Worm (Caenorhabditis elegans): ENCODE results near the gene F55A4.7.

The F55A4.7 gene

DNA sequence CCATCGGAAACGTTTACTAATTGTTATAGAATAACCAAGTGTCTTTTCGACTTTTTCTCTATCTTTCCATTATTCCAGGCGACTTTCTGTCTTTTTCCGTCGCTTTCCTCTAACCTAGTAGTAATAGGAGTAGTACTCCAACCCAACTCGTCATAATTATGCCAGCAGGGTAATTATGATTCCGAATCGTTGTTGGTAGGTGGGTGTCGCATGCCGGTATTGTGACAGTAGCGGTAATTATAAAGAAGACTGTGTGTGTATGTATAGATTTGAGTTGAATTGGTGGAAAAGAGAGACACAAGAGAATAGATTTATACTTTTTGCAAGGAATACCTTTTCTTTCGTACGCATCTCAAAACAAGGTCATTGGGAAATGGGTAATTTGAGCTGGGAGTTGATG lies 33.2 kb downstream of the F55A4.7 start:
- no peak for TF ChIP-seq ztf-23 (GFP tag; IDR thresholded peaks at IDR 0.05)

- TF ChIP-seq flt-1 (GFP tag; IDR thresholded peaks at IDR 0.05) (no peak), ref-1 (GFP tag; conservative IDR thresholded peaks at IDR 0.05) (no peak), klf-2 (GFP tag; conservative IDR thresholded peaks at IDR 0.05) (no peak), T22C8.4 (GFP tag; IDR thresholded peaks at IDR 0.05) (no peak), med-1 (GFP tag; optimal IDR thresholded peaks at IDR 0.05; ENCODE audit: insufficient read depth) (no peak), ztf-29 (GFP tag; IDR thresholded peaks at IDR 0.05) (no peak), tab-1 (GFP tag; IDR thresholded peaks at IDR 0.05) (no peak), ztf-23 (GFP tag; IDR thresholded peaks at IDR 0.05) (no peak), cog-1 (tag; optimal IDR thresholded peaks at IDR 0.05) (no peak)
Measured at ce11 chrX:1004037-1004436, 34.2 kb downstream of the F55A4.7 start, which contains the start of gene cutl-21. Gene cutl-21, plus strand, starts transcription at chrX:1004337.

ce11 chrX:994678-995077 lies 43.6 kb downstream of the F55A4.7 start:
- TF ChIP-seq cog-1 (tag; optimal IDR thresholded peaks at IDR 0.05) (no peak), ztf-29 (GFP tag; IDR thresholded peaks at IDR 0.05) (no peak), flt-1 (GFP tag; IDR thresholded peaks at IDR 0.05) (no peak), ref-1 (GFP tag; conservative IDR thresholded peaks at IDR 0.05) (no peak), T22C8.4 (GFP tag; IDR thresholded peaks at IDR 0.05) (no peak), ztf-23 (GFP tag; IDR thresholded peaks at IDR 0.05) (no peak), tab-1 (GFP tag; IDR thresholded peaks at IDR 0.05) (no peak), klf-2 (GFP tag; conservative IDR thresholded peaks at IDR 0.05) (no peak), med-1 (GFP tag; optimal IDR thresholded peaks at IDR 0.05; ENCODE audit: insufficient read depth) (no peak)

DNA sequence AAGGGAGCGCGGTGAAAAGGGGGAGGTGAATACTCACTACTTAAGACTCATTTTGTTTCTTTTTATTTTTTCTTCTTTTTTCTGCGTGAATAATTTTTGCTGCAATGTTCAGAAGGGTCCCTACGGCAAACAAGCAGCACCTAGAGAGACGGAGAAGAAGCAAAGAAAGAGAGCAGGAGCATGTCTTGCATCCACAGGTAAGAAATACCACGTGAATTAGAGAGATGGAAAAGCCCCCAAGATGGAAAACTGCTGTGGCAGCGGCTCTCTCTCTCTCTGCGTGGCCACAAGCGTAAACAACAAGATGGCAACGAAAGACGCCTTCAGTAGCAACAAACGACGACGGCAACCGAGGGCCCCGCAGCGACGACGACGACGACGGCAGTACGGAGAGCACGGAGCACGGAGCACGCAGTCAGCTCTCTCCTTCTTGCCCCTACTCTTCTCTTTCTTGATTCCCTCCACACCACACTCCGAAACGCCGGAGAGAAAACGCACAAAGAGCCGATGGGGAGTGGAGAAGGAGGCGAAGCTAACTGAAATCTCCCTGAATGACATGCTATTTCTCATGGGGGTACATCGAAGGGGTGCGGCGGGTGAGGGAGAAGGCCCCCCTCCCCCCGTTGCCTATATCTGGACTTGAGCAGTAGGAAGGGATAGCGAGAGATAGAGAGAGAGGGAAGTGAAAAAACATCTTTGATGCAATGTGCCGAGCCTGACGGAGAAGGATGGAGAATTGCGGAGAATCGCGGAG lies 45.4 kb downstream of the F55A4.7 start:
- TF ChIP-seq med-1 (GFP tag; optimal IDR thresholded peaks at IDR 0.05; ENCODE audit: insufficient read depth) (no peak), ztf-23 (GFP tag; IDR thresholded peaks at IDR 0.05) (no peak), ref-1 (GFP tag; conservative IDR thresholded peaks at IDR 0.05) (no peak), ztf-29 (GFP tag; IDR thresholded peaks at IDR 0.05) (peak; percentile 26; the same call in 1 of the 2 replicates), T22C8.4 (GFP tag; IDR thresholded peaks at IDR 0.05) (no peak), cog-1 (tag; optimal IDR thresholded peaks at IDR 0.05) (peak; percentile 37), klf-2 (GFP tag; conservative IDR thresholded peaks at IDR 0.05) (0 out of 2 replicates have a peak, but pooled peaks have one; percentile 14), tab-1 (GFP tag; IDR thresholded peaks at IDR 0.05) (0 out of 2 replicates have a peak, but pooled peaks have one; percentile 57), flt-1 (GFP tag; IDR thresholded peaks at IDR 0.05) (peak; percentile 60; the same call in 1 of the 2 replicates)

DNA sequence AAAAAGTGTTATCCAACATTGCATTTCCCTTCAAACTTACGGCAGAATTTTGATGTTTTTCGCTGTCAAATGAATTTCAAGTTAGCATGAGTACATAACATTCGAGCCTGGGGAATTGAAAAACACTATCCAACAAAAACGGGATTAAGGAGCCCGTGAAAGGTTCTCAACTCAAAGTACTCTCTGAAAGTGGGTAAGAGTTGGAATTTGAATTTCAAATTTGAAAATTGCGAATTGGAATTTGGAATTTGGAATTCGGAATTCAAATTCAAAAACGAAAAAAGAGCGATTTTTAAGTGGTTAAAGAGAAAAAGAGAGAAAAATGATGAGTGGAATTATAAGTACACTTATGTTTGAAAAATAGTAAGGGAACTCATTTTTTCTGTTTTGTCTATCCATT lies 47.0 kb downstream of the F55A4.7 start, which contains the start of the genes C09E10.3 and dgk-1:
Gene C09E10.3, minus strand, starts transcription at position 101 of the 400 bp plus-strand sequence.
Gene dgk-1, minus strand, starts transcription at position 183 of the 400 bp plus-strand sequence.
- TF ChIP-seq med-1 (GFP tag; optimal IDR thresholded peaks at IDR 0.05; ENCODE audit: insufficient read depth): no peak
- no peak for TF ChIP-seq tab-1 (GFP tag; IDR thresholded peaks at IDR 0.05)
- no peak for TF ChIP-seq ztf-23 (GFP tag; IDR thresholded peaks at IDR 0.05)
- TF ChIP-seq ztf-29 (GFP tag; IDR thresholded peaks at IDR 0.05): no peak
- TF ChIP-seq klf-2 (GFP tag; conservative IDR thresholded peaks at IDR 0.05): no peak
- TF ChIP-seq cog-1 (tag; optimal IDR thresholded peaks at IDR 0.05): no peak
- TF ChIP-seq T22C8.4 (GFP tag; IDR thresholded peaks at IDR 0.05): no peak
- TF ChIP-seq flt-1 (GFP tag; IDR thresholded peaks at IDR 0.05): no peak
